Fruit fly (Drosophila melanogaster) whole organism, wandering third instar larva: Measurements from ENCODE around the gene HemK2.

ENCODE experiments used
- CG32264 ChIP-seq: fragments of 200-800 bp; sonication (Bioruptor generic); optimal IDR thresholded peaks from 2 replicates; lab custom pipeline; 2016; ENCODE audit warnings: missing biosample characterization, missing genetic modification characterization
- CG9705 ChIP-seq: fragments of 200-800 bp; sonication (Bioruptor generic); optimal IDR thresholded peaks from 2 replicates; lab custom pipeline; 2018; ENCODE audit warnings: missing biosample characterization, mild to moderate bottlenecking, missing genetic modification characterization
- CrebA ChIP-seq: fragments of 200-800 bp; sonication (Bioruptor generic); optimal IDR thresholded peaks from 2 replicates; lab custom pipeline; 2016; ENCODE audit warnings: missing biosample characterization, mild to moderate bottlenecking, missing genetic modification characterization, borderline replicate concordance
- Dfd ChIP-seq: fragments of >200 bp; optimal IDR thresholded peaks from 2 replicates; lab custom pipeline; 2017; ENCODE audit warnings: missing biosample characterization, missing genetic modification characterization
- Dif ChIP-seq: fragments of 200-275, 200-300 bp; sonication (Bioruptor generic); optimal IDR thresholded peaks from 2 replicates; lab custom pipeline; 2018; ENCODE audit warnings: missing biosample characterization, missing genetic modification characterization; ENCODE audit not compliant: partially characterized antibody
- GATAd ChIP-seq: sonication (Bioruptor generic); optimal IDR thresholded peaks from 2 replicates; lab custom pipeline; 2016; ENCODE audit warnings: missing biosample characterization, missing genetic modification characterization
- HLH106 ChIP-seq: fragments of 200-800 bp; optimal IDR thresholded peaks from 3 replicates; lab custom pipeline; 2019; ENCODE audit warnings: missing biosample characterization, mild to moderate bottlenecking, missing genetic modification characterization, moderate library complexity
- Hnf4 ChIP-seq: fragments of 200-800 bp; sonication (Bioruptor generic); optimal IDR thresholded peaks from 2 replicates; lab custom pipeline; 2016; ENCODE audit warnings: missing biosample characterization, mild to moderate bottlenecking, missing genetic modification characterization
- Hr78 ChIP-seq: fragments of >200 bp; optimal IDR thresholded peaks from 2 replicates; lab custom pipeline; 2017; ENCODE audit warnings: missing biosample characterization, missing genetic modification characterization
- Hr83 ChIP-seq: fragments of 200-300 bp; sonication (Bioruptor generic); optimal IDR thresholded peaks from 2 replicates; lab custom pipeline; 2016; ENCODE audit warnings: missing biosample characterization, mild to moderate bottlenecking, missing genetic modification characterization, moderate library complexity; ENCODE audit not compliant: poor library complexity, severe bottlenecking
- Jra ChIP-seq: sonication (Bioruptor generic); optimal IDR thresholded peaks from 2 replicates; lab custom pipeline; 2016; ENCODE audit warnings: missing biosample characterization, missing genetic modification characterization
- Mio ChIP-seq: sonication (Bioruptor generic); optimal IDR thresholded peaks from 2 replicates; lab custom pipeline; 2016; ENCODE audit warnings: missing biosample characterization, missing genetic modification characterization
- Myc ChIP-seq: fragments of >200 bp; optimal IDR thresholded peaks from 2 replicates; lab custom pipeline; 2017
- N ChIP-seq: fragments of >200 bp; optimal IDR thresholded peaks from 2 replicates; lab custom pipeline; 2018; ENCODE audit warnings: missing biosample characterization, missing external identifiers, missing genetic modification characterization
- OdsH ChIP-seq: fragments of 200-800 bp; sonication (Bioruptor generic); optimal IDR thresholded peaks from 2 replicates; lab custom pipeline; 2016; ENCODE audit warnings: missing biosample characterization, mild to moderate bottlenecking, missing genetic modification characterization
- Rel ChIP-seq, 2 experiments: fragments of 200-800 bp; sonication (Bioruptor generic) in 1 of 2; optimal IDR thresholded peaks; 2 replicates in 1 of 2; 3 replicates in 1 of 2; lab custom pipeline; 2016 to 2019; ENCODE audit warnings: mild to moderate bottlenecking in 2 of 2, missing biosample characterization in 2 of 2, missing genetic modification characterization in 2 of 2, moderate library complexity in 1 of 2
- Sp1 ChIP-seq: fragments of 200-800 bp; sonication (Bioruptor generic); optimal IDR thresholded peaks from 3 replicates; lab custom pipeline; 2019; ENCODE audit warnings: missing biosample characterization, mild to moderate bottlenecking, missing genetic modification characterization, moderate library complexity
- Vsx2 ChIP-seq: fragments of 200-300, 225-300 bp; sonication (Bioruptor generic); optimal IDR thresholded peaks from 2 replicates; lab custom pipeline; 2018; ENCODE audit warnings: missing biosample characterization, missing genetic modification characterization; ENCODE audit not compliant: partially characterized antibody
- br ChIP-seq: fragments of 200-800 bp; sonication (Bioruptor generic); optimal IDR thresholded peaks from 2 replicates; lab custom pipeline; 2016; ENCODE audit warnings: missing biosample characterization, missing genetic modification characterization
- brk ChIP-seq: fragments of 200-800 bp; sonication (Bioruptor generic); optimal IDR thresholded peaks from 2 replicates; lab custom pipeline; 2016; ENCODE audit warnings: missing biosample characterization, mild to moderate bottlenecking, missing genetic modification characterization
- dl ChIP-seq, 2 experiments: fragments of 175-275, 200-275 bp in 1 of 2; fragments of 200-275 bp in 1 of 2; sonication (Bioruptor generic); optimal IDR thresholded peaks; lab custom pipeline; 2018; ENCODE audit warnings: mild to moderate bottlenecking in 2 of 2, missing biosample characterization in 2 of 2, missing genetic modification characterization in 2 of 2, moderate library complexity in 2 of 2; ENCODE audit not compliant: partially characterized antibody in 2 of 2, insufficient read depth in 1 of 2
- dmrt93B ChIP-seq: fragments of 200-800 bp; sonication (Bioruptor generic); optimal IDR thresholded peaks from 2 replicates; lab custom pipeline; 2018; ENCODE audit warnings: missing biosample characterization, mild to moderate bottlenecking, missing genetic modification characterization
- ey ChIP-seq: fragments of 200-800 bp; sonication (Bioruptor generic); optimal IDR thresholded peaks from 2 replicates; lab custom pipeline; 2016; ENCODE audit warnings: missing biosample characterization, missing genetic modification characterization
- foxo ChIP-seq, 2 experiments: fragments of 200-800 bp; sonication (Bioruptor generic); optimal IDR thresholded peaks; 2 replicates in 1 of 2; 3 replicates in 1 of 2; lab custom pipeline; 2016 to 2017; ENCODE audit warnings: missing biosample characterization in 2 of 2, missing genetic modification characterization in 2 of 2
- h ChIP-seq: fragments of 200-800 bp; sonication (Bioruptor generic); optimal IDR thresholded peaks from 3 replicates; lab custom pipeline; 2016; ENCODE audit warnings: missing biosample characterization, mild to moderate bottlenecking, missing genetic modification characterization
- jim ChIP-seq: fragments of 175-275, 200-325 bp; sonication (Bioruptor generic); optimal IDR thresholded peaks from 2 replicates; lab custom pipeline; 2016; ENCODE audit warnings: missing biosample characterization, mild to moderate bottlenecking, missing genetic modification characterization
- lola ChIP-seq: fragments of >200 bp; optimal IDR thresholded peaks from 2 replicates; lab custom pipeline; 2017; ENCODE audit warnings: missing biosample characterization, missing genetic modification characterization
- pan ChIP-seq: fragments of >200 bp; optimal IDR thresholded peaks from 2 replicates; lab custom pipeline; 2017
- psq ChIP-seq: fragments of 200-800 bp; sonication (Bioruptor generic); optimal IDR thresholded peaks from 3 replicates; lab custom pipeline; 2017; ENCODE audit warnings: missing biosample characterization, mild to moderate bottlenecking, missing genetic modification characterization, moderate library complexity
- rgr ChIP-seq: fragments of 200-800 bp; sonication (Bioruptor generic); optimal IDR thresholded peaks from 3 replicates; lab custom pipeline; 2016; ENCODE audit warnings: missing biosample characterization, mild to moderate bottlenecking, missing genetic modification characterization
- sage ChIP-seq: fragments of 200-800 bp; sonication (Bioruptor generic); optimal IDR thresholded peaks from 2 replicates; lab custom pipeline; 2016; ENCODE audit warnings: missing biosample characterization, mild to moderate bottlenecking, missing genetic modification characterization
- sv ChIP-seq: fragments of 200-800 bp; sonication (Bioruptor generic); optimal IDR thresholded peaks from 3 replicates; lab custom pipeline; 2016; ENCODE audit warnings: missing biosample characterization, missing genetic modification characterization
- usp ChIP-seq: fragments of >200 bp; optimal IDR thresholded peaks from 2 replicates; lab custom pipeline; 2017; ENCODE audit warnings: missing biosample characterization, missing genetic modification characterization
- woc ChIP-seq: sonication (Bioruptor generic); optimal IDR thresholded peaks from 2 replicates; lab custom pipeline; 2016; ENCODE audit warnings: missing biosample characterization, mild to moderate bottlenecking, missing genetic modification characterization

Gene HemK2

DNA sequence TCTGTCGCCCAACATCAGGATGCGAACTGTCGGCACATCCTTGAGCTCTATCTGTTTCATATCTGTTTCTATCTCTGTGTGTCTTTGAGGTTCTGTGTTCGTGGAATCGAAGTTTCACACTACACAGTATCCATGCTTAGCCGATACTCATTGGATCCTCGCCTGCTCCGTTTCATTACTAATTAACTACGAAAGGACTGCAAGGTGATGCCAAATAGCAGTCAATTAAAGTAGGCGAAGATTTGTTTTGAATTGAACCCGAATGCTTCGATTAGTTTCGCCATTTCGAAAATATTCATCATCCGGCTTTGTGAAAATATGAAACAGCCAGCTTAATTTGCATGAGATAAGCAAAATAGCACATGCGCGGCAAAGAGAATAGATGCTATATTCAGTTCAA, 12.2 kb upstream of the HemK2 start, which contains the start of gene CG15399:
CG15399 (minus strand) TSS at position 101 of the 400 bp plus-strand sequence.
- no peak for TF ChIP-seq foxo (GFP tag; optimal IDR thresholded peaks at IDR 0.05; lab: Kevin White, UChicago)
- no peak for TF ChIP-seq pan (lab: Kevin White, UChicago)
- no peak for TF ChIP-seq HLH106 (tag; lab: Kevin White, UChicago)
- no peak for TF ChIP-seq Hnf4
- TF ChIP-seq Vsx2 (GFP tag; lab: Kevin White, UChicago), result no peak

dm6 chr2L:2769476-2770185, 10.2 kb upstream of the HemK2 start, which contains the start of the genes colt and HINT1:
TSS of gene colt (minus strand) at chr2L:2770069.
TSS of gene HINT1 (plus strand) at chr2L:2770135.
- TF ChIP-seq jim (GFP tag; lab: Kevin White, UChicago), result no peak
- no peak for TF ChIP-seq Rel (GFP tag; optimal IDR thresholded peaks at IDR 0.05; lab: Kevin White, UChicago)
- TF ChIP-seq Rel (tag; optimal IDR thresholded peaks at IDR 0.05; lab: Kevin White, UChicago), result peak; percentile 53
- TF ChIP-seq br (GFP tag; lab: Kevin White, UChicago), result peak; percentile 33
- TF ChIP-seq Sp1, result peak; percentile 57
- TF ChIP-seq Hr83 (GFP tag; lab: Kevin White, UChicago), result no peak
- peak; percentile 94 for TF ChIP-seq Hnf4
- TF ChIP-seq h (GFP tag; lab: Kevin White, UChicago), result peak; percentile 12
- TF ChIP-seq HLH106 (tag; lab: Kevin White, UChicago), result peak; percentile 4
- TF ChIP-seq, all 38 proteins: peak for 6

dm6 chr2L:2767627-2768026, 8.2 kb upstream of the HemK2 start, which contains the start of the genes Taf10b and Taf10:
TSS of gene Taf10b (minus strand) at chr2L:2767845.
TSS of gene Taf10 (plus strand) at chr2L:2767890.
- TF ChIP-seq Vsx2 (GFP tag; lab: Kevin White, UChicago) (no peak), Hr78 (GFP tag; lab: Kevin White, UChicago) (no peak), foxo (GFP tag; optimal IDR thresholded peaks at IDR 0.05; lab: Kevin White, UChicago) (no peak), Dfd (no peak), br (GFP tag; lab: Kevin White, UChicago) (no peak), Rel (GFP tag; optimal IDR thresholded peaks at IDR 0.05; lab: Kevin White, UChicago) (no peak), Rel (tag; optimal IDR thresholded peaks at IDR 0.05; lab: Kevin White, UChicago) (peak; percentile 41), pan (lab: Kevin White, UChicago) (no peak), GATAd (GFP tag; lab: Kevin White, UChicago) (no peak), psq (no peak), Mio (GFP tag; lab: Kevin White, UChicago) (no peak), Hr83 (GFP tag; lab: Kevin White, UChicago) (peak; percentile 2), HLH106 (tag; lab: Kevin White, UChicago) (no peak), rgr (GFP tag; lab: Kevin White, UChicago) (peak; percentile 31), Myc (no peak), lola (GFP tag; lab: Kevin White, UChicago) (no peak), sv (GFP tag; lab: Kevin White, UChicago) (no peak), h (GFP tag; lab: Kevin White, UChicago) (peak; percentile 4), Dif (no peak), brk (GFP tag; lab: Kevin White, UChicago) (no peak), woc (GFP tag; lab: Kevin White, UChicago) (no peak), Jra (GFP tag; lab: Kevin White, UChicago) (no peak), CrebA (no peak), OdsH (GFP tag; lab: Kevin White, UChicago) (no peak), CG9705 (GFP tag; lab: Kevin White, UChicago) (no peak), N (no peak), CG32264 (GFP tag; lab: Kevin White, UChicago) (no peak), sage (GFP tag; lab: Kevin White, UChicago) (no peak), jim (GFP tag; lab: Kevin White, UChicago) (no peak), Sp1 (peak; percentile 18), dl (GFP tag; optimal IDR thresholded peaks at IDR 0.05; lab: Kevin White, UChicago; ENCODE audit: insufficient read depth in 1 of 2, partially characterized antibody in 2 of 2) (no peak), usp (GFP tag; lab: Kevin White, UChicago) (no peak), dmrt93B (GFP tag; lab: Kevin White, UChicago) (no peak), ey (GFP tag; lab: Kevin White, UChicago) (no peak), Hnf4 (no peak)
